Worm (Caenorhabditis elegans) whole organism, L3 larva: ENCODE data around the gene F25D1.8.

Source experiments
- R02D3.7 ChIP-seq: fragments of 150-350 bp; optimal IDR thresholded peaks from 2 replicates; lab custom pipeline; 2014; ENCODE audit warnings: missing biosample characterization, missing genetic modification characterization
- ZK546.5 ChIP-seq: sonication (generic microtip); optimal IDR thresholded peaks from 2 replicates; lab custom pipeline; 2017; ENCODE audit warnings: missing biosample characterization, missing genetic modification characterization
- ama-1 ChIP-seq: fragments of 150-350 bp; optimal IDR thresholded peaks from 2 replicates; lab custom pipeline; 2018
- ceh-16 ChIP-seq: sonication (generic microtip); optimal IDR thresholded peaks from 2 replicates; lab custom pipeline; 2017; ENCODE audit warnings: missing biosample characterization, missing genetic modification characterization
- ceh-28 ChIP-seq: fragments of 150-350 bp; optimal IDR thresholded peaks from 2 replicates; lab custom pipeline; 2014; ENCODE audit warnings: missing biosample characterization, missing genetic modification reagents, missing genetic modification characterization
- ceh-9 ChIP-seq: sonication (generic microtip); optimal IDR thresholded peaks from 2 replicates; lab custom pipeline; 2018; ENCODE audit warnings: missing biosample characterization, missing genetic modification characterization
- daf-12 ChIP-seq: fragments of 150-350 bp; optimal IDR thresholded peaks from 2 replicates; lab custom pipeline; 2014; ENCODE audit warnings: missing biosample characterization, missing genetic modification reagents, missing genetic modification characterization
- egl-27 ChIP-seq: sonication (generic microtip); optimal IDR thresholded peaks from 4 replicates; lab custom pipeline; 2017; ENCODE audit warnings: missing biosample characterization, missing genetic modification reagents, missing genetic modification characterization
- elt-2 ChIP-seq: sonication (generic microtip); optimal IDR thresholded peaks from 2 replicates; lab custom pipeline; 2016; ENCODE audit warnings: missing genetic modification reagents, mild to moderate bottlenecking, missing genetic modification characterization, missing compliant biosample characterization
- elt-3 ChIP-seq, 3 experiments: fragments of 150-350 bp in 1 of 3; sonication (generic microtip) in 2 of 3; optimal IDR thresholded peaks; 2 replicates in 2 of 3; 4 replicates in 1 of 3; lab custom pipeline; 2014 to 2017; ENCODE audit warnings: missing biosample characterization in 3 of 3, missing genetic modification characterization in 3 of 3
- eor-1 ChIP-seq, 2 experiments: fragments of 150-350 bp; optimal IDR thresholded peaks; 2 replicates each; lab custom pipeline; 2014 to 2018; ENCODE audit warnings: missing biosample characterization in 2 of 2, missing genetic modification characterization in 2 of 2
- fkh-10 ChIP-seq: sonication (generic microtip); optimal IDR thresholded peaks from 2 replicates; lab custom pipeline; 2017; ENCODE audit warnings: missing biosample characterization, missing genetic modification reagents, missing genetic modification characterization
- fkh-2 ChIP-seq: fragments of 150-350 bp; optimal IDR thresholded peaks from 2 replicates; lab custom pipeline; 2014; ENCODE audit warnings: missing biosample characterization, missing genetic modification reagents, missing genetic modification characterization
- hmg-11 ChIP-seq: sonication (generic microtip); optimal IDR thresholded peaks from 2 replicates; lab custom pipeline; 2016; ENCODE audit warnings: missing genetic modification characterization, missing compliant biosample characterization
- jun-1 ChIP-seq: fragments of 150-350 bp; optimal IDR thresholded peaks from 2 replicates; lab custom pipeline; 2014; ENCODE audit warnings: missing biosample characterization, missing genetic modification reagents, missing genetic modification characterization
- lin-15B ChIP-seq: fragments of 150-350 bp; optimal IDR thresholded peaks from 2 replicates; lab custom pipeline; 2014; ENCODE audit warnings: missing biosample characterization, missing genetic modification characterization
- lin-39 ChIP-seq: fragments of 150-350 bp; optimal IDR thresholded peaks from 2 replicates; lab custom pipeline; 2018; ENCODE audit warnings: missing biosample characterization, missing genetic modification reagents, missing genetic modification characterization
- lsy-12 ChIP-seq: sonication (generic microtip); optimal IDR thresholded peaks from 2 replicates; lab custom pipeline; 2016; ENCODE audit warnings: mild to moderate bottlenecking, missing genetic modification characterization, missing compliant biosample characterization
- mml-1 ChIP-seq: fragments of 150-350 bp; sonication (generic microtip); optimal IDR thresholded peaks from 3 replicates; lab custom pipeline; 2014; ENCODE audit warnings: missing biosample characterization, missing genetic modification characterization
- nfya-1 ChIP-seq: sonication (generic microtip); optimal IDR thresholded peaks from 2 replicates; lab custom pipeline; 2017; ENCODE audit warnings: missing genetic modification characterization, mild to moderate bottlenecking, missing compliant biosample characterization, antibody characterized with exemption, moderate library complexity; ENCODE audit not compliant: insufficient read depth
- nhr-11 ChIP-seq: fragments of 150-350 bp; optimal IDR thresholded peaks from 2 replicates; lab custom pipeline; 2014; ENCODE audit warnings: missing biosample characterization, missing genetic modification characterization
- nhr-23 ChIP-seq: fragments of 150-350 bp; optimal IDR thresholded peaks from 2 replicates; lab custom pipeline; 2014; ENCODE audit warnings: missing biosample characterization, missing genetic modification reagents, missing genetic modification characterization
- nhr-237 ChIP-seq: fragments of 150-350 bp; optimal IDR thresholded peaks from 2 replicates; lab custom pipeline; 2014; ENCODE audit warnings: missing biosample characterization, missing genetic modification characterization
- nhr-25 ChIP-seq: sonication (generic microtip); optimal IDR thresholded peaks from 2 replicates; lab custom pipeline; 2017; ENCODE audit warnings: missing biosample characterization, missing genetic modification characterization
- nhr-28 ChIP-seq: fragments of 150-350 bp; optimal IDR thresholded peaks from 2 replicates; lab custom pipeline; 2014; ENCODE audit warnings: missing biosample characterization, missing genetic modification characterization
- nhr-43 ChIP-seq: sonication (generic microtip); optimal IDR thresholded peaks from 2 replicates; lab custom pipeline; 2016; ENCODE audit warnings: mild to moderate bottlenecking, missing genetic modification characterization, missing compliant biosample characterization; ENCODE audit not compliant: poor library complexity, severe bottlenecking
- nhr-67 ChIP-seq: fragments of 150-350 bp; optimal IDR thresholded peaks from 2 replicates; lab custom pipeline; 2014; ENCODE audit warnings: missing biosample characterization, missing genetic modification characterization
- nhr-77 ChIP-seq: fragments of 150-350 bp; optimal IDR thresholded peaks from 2 replicates; lab custom pipeline; 2014; ENCODE audit warnings: missing biosample characterization, missing genetic modification characterization
- pha-4 ChIP-seq: fragments of 150-350 bp; optimal IDR thresholded peaks from 2 replicates; lab custom pipeline; 2014; ENCODE audit warnings: missing biosample characterization, missing genetic modification reagents, missing genetic modification characterization
- pqm-1 ChIP-seq: fragments of 150-350 bp; optimal IDR thresholded peaks from 2 replicates; lab custom pipeline; 2017; ENCODE audit warnings: missing biosample characterization, missing genetic modification characterization, inconsistent platforms
- skn-1 ChIP-seq: fragments of 150-350 bp; optimal IDR thresholded peaks from 2 replicates; lab custom pipeline; 2014; ENCODE audit warnings: missing biosample characterization, missing genetic modification characterization
- snpc-4 ChIP-seq: fragments of 150-350 bp; optimal IDR thresholded peaks from 2 replicates; lab custom pipeline; 2014; ENCODE audit warnings: missing biosample characterization, missing genetic modification characterization
- unc-39 ChIP-seq: sonication (generic microtip); optimal IDR thresholded peaks from 4 replicates; lab custom pipeline; 2017; ENCODE audit warnings: missing biosample characterization, missing genetic modification characterization
- unc-62 ChIP-seq: fragments of 150-350 bp; sonication (generic microtip); optimal IDR thresholded peaks from 4 replicates; lab custom pipeline; 2014; ENCODE audit warnings: missing biosample characterization, missing genetic modification reagents, missing genetic modification characterization
- zag-1 ChIP-seq: fragments of 150-350 bp; optimal IDR thresholded peaks from 2 replicates; lab custom pipeline; 2014; ENCODE audit warnings: missing biosample characterization, missing genetic modification characterization
- ztf-11 ChIP-seq: fragments of 150-350 bp; optimal IDR thresholded peaks from 2 replicates; lab custom pipeline; 2014; ENCODE audit warnings: missing biosample characterization, missing genetic modification characterization
- ztf-4 ChIP-seq: fragments of 150-350 bp; optimal IDR thresholded peaks from 2 replicates; lab custom pipeline; 2014; ENCODE audit warnings: missing biosample characterization, missing genetic modification characterization

Gene F25D1.8

ce11 chrV:10578938-10579337 lies 39.7 kb downstream of the F25D1.8 start, which contains the start of the genes erh-1 and lpd-9:
Gene erh-1, minus strand, starts transcription at chrV:10579141.
Gene lpd-9, plus strand, starts transcription at chrV:10579305.
- peak; percentile 72 for TF ChIP-seq R02D3.7
- TF ChIP-seq ama-1 (lab: Kevin White, UChicago) = peak; percentile 27
- peak; percentile 48 for TF ChIP-seq pqm-1 (tag; lab: Kevin White, UChicago)
- TF ChIP-seq nhr-23 (tag; lab: Kevin White, UChicago) = peak; percentile 88
- TF ChIP-seq eor-1 (tag; optimal IDR thresholded peaks at IDR 0.05; lab: Kevin White, UChicago) = no peak
- peak; percentile 33 for TF ChIP-seq nhr-25 (tag; lab: Kevin White, UChicago)
- peak; percentile 72 for TF ChIP-seq lin-15B (tag; lab: Kevin White, UChicago)
- peak; percentile 76 for TF ChIP-seq hmg-11 (tag; lab: Kevin White, UChicago)
- peak; percentile 65 for TF ChIP-seq nfya-1
- TF ChIP-seq egl-27 (tag; lab: Kevin White, UChicago) = no peak
- no peak for TF ChIP-seq lin-39
- no peak for TF ChIP-seq ceh-9 (tag; lab: Kevin White, UChicago)
- peak; percentile 71 for TF ChIP-seq nhr-43
- peak; percentile 41 for TF ChIP-seq ceh-28 (tag; lab: Kevin White, UChicago)
- TF ChIP-seq snpc-4 (tag; lab: Kevin White, UChicago) = peak; percentile 68
- TF ChIP-seq skn-1 (tag; lab: Kevin White, UChicago) = peak; percentile 7
- peak; percentile 77 for TF ChIP-seq lsy-12 (tag; lab: Kevin White, UChicago)
- TF ChIP-seq elt-2 (tag; lab: Kevin White, UChicago) = peak; percentile 60

ce11 chrV:10580638-10581037 lies 41.4 kb downstream of the F25D1.8 start:
- TF ChIP-seq pha-4 (peak; percentile 19), elt-2 (tag; lab: Kevin White, UChicago) (peak; percentile 84), nhr-11 (tag; lab: Kevin White, UChicago) (no peak), nhr-237 (tag; lab: Kevin White, UChicago) (no peak), pqm-1 (tag; lab: Kevin White, UChicago) (peak; percentile 56), ZK546.5 (no peak), eor-1 (tag; optimal IDR thresholded peaks at IDR 0.05; lab: Kevin White, UChicago) (no peak), unc-39 (tag; lab: Kevin White, UChicago) (no peak), elt-3 (tag; optimal IDR thresholded peaks at IDR 0.05; lab: Kevin White, UChicago) (no peak), ceh-28 (tag; lab: Kevin White, UChicago) (peak; percentile 25), nhr-67 (tag; lab: Kevin White, UChicago) (no peak), unc-62 (GFP tag; lab: Kevin White, UChicago) (no peak), nhr-77 (no peak), zag-1 (no peak), ceh-9 (tag; lab: Kevin White, UChicago) (no peak), daf-12 (tag; lab: Kevin White, UChicago) (no peak), mml-1 (no peak), jun-1 (no peak), nfya-1 (no peak), fkh-2 (tag; lab: Kevin White, UChicago) (no peak), ama-1 (lab: Kevin White, UChicago) (no peak)

- TF ChIP-seq unc-62 (GFP tag; lab: Kevin White, UChicago) (no peak), eor-1 (tag; optimal IDR thresholded peaks at IDR 0.05; lab: Kevin White, UChicago) (no peak), pqm-1 (tag; lab: Kevin White, UChicago) (peak; percentile 26), elt-2 (tag; lab: Kevin White, UChicago) (peak; percentile 52)
Observed at ce11 chrV:10581837-10582300, 42.7 kb downstream of the F25D1.8 start, which contains the start of gene T21C9.6. Gene T21C9.6, plus strand, starts transcription at chrV:10581887.

- TF ChIP-seq unc-62 (GFP tag; lab: Kevin White, UChicago) (no peak), fkh-10 (no peak), mml-1 (no peak), ztf-4 (no peak), daf-12 (tag; lab: Kevin White, UChicago) (no peak), ceh-16 (tag; lab: Kevin White, UChicago) (no peak), nhr-28 (no peak), lin-15B (tag; lab: Kevin White, UChicago) (no peak), ceh-9 (tag; lab: Kevin White, UChicago) (no peak), ztf-11 (no peak), nfya-1 (no peak), pqm-1 (tag; lab: Kevin White, UChicago) (no peak), elt-2 (tag; lab: Kevin White, UChicago) (no peak), nhr-237 (tag; lab: Kevin White, UChicago) (no peak)
Observed at ce11 chrV:10588694-10589093, 49.5 kb downstream of the F25D1.8 start, which contains the start of gene srg-32. Gene srg-32, minus strand, starts transcription at chrV:10588794.
